Fruit fly (Drosophila melanogaster) whole organism, embryonic: ENCODE results near the gene CG32706.
A peak's percentile ranks its signal among the peaks of the same experiment; 100 is the strongest.

Experiments
- BtbVII ChIP-seq: fragments of 200-800 bp; sonication (Bioruptor generic); optimal IDR thresholded peaks from 3 replicates; lab custom pipeline; 2017; ENCODE audit warnings: missing biosample characterization, mild to moderate bottlenecking, missing genetic modification characterization
- CG11695 ChIP-seq: fragments of 200-800 bp; sonication (Bioruptor generic); IDR thresholded peaks from 3 replicates; pipeline ENCODE4 v1.3.6; 2022; ENCODE audit warnings: missing biosample characterization, missing genetic modification characterization
- CG13123 ChIP-seq: fragments of 200-800 bp; sonication (Bioruptor generic); optimal IDR thresholded peaks from 2 replicates; lab custom pipeline; 2016; ENCODE audit warnings: missing biosample characterization, missing genetic modification characterization
- CG14441 ChIP-seq: fragments of 200-800 bp; sonication (Bioruptor generic); IDR thresholded peaks from 2 replicates; pipeline ENCODE4 v1.3.6; 2022; ENCODE audit warnings: missing biosample characterization, missing genetic modification characterization
- CG15011 ChIP-seq: fragments of 200-800 bp; sonication (Bioruptor generic); optimal IDR thresholded peaks from 3 replicates; lab custom pipeline; 2018; ENCODE audit warnings: missing biosample characterization, mild to moderate bottlenecking, missing genetic modification characterization
- CG1602 ChIP-seq: fragments of 200-800 bp; sonication (Bioruptor generic); optimal IDR thresholded peaks from 3 replicates; lab custom pipeline; 2016; ENCODE audit warnings: missing biosample characterization, missing genetic modification characterization
- CG16863 ChIP-seq: fragments of 200-800 bp; sonication (Bioruptor generic); optimal IDR thresholded peaks from 3 replicates; lab custom pipeline; 2016; ENCODE audit warnings: missing biosample characterization, missing genetic modification characterization
- CG17186 ChIP-seq: fragments of 200-800 bp; sonication (Bioruptor generic); optimal IDR thresholded peaks from 3 replicates; lab custom pipeline; 2017; ENCODE audit warnings: missing biosample characterization, missing genetic modification reagents, missing genetic modification characterization
- CG2120 ChIP-seq: fragments of 200-800 bp; sonication (Bioruptor generic); optimal IDR thresholded peaks from 3 replicates; lab custom pipeline; 2016; ENCODE audit warnings: missing biosample characterization, missing genetic modification characterization
- CG2129 ChIP-seq: fragments of 200-800 bp; sonication (Bioruptor generic); IDR thresholded peaks from 2 replicates; pipeline ENCODE4 v1.3.6; 2022; ENCODE audit warnings: missing biosample characterization, missing genetic modification characterization; ENCODE audit not compliant: partially characterized antibody
- CG3065 ChIP-seq: fragments of 200-800 bp; sonication (Bioruptor generic); optimal IDR thresholded peaks from 2 replicates; lab custom pipeline; 2016; ENCODE audit warnings: missing biosample characterization, missing genetic modification characterization
- CG3726 ChIP-seq: fragments of 200-800 bp; sonication (Bioruptor generic); IDR thresholded peaks from 3 replicates; pipeline ENCODE4, ENCODE4 v1.3.6; 2022; ENCODE audit warnings: missing biosample characterization, missing genetic modification characterization
- CG43689 ChIP-seq: fragments of 200-800 bp; sonication (Bioruptor generic); IDR thresholded peaks from 2 replicates; pipeline ENCODE4 v1.3.6; 2022; ENCODE audit warnings: missing biosample characterization, missing genetic modification characterization
- CG6654 ChIP-seq: fragments of 200-800 bp; sonication (Bioruptor generic); optimal IDR thresholded peaks from 2 replicates; lab custom pipeline; 2017; ENCODE audit warnings: missing biosample characterization, mild to moderate bottlenecking, missing genetic modification characterization
- CG6683 ChIP-seq: fragments of 200-800 bp; sonication (Bioruptor generic); optimal IDR thresholded peaks from 2 replicates; lab custom pipeline; 2017; ENCODE audit warnings: missing biosample characterization, mild to moderate bottlenecking, missing genetic modification characterization, missing genetic modification reagents
- CG7745 ChIP-seq: fragments of 200-800 bp; sonication (Bioruptor generic); optimal IDR thresholded peaks from 2 replicates; lab custom pipeline; 2018; ENCODE audit warnings: missing biosample characterization, mild to moderate bottlenecking, missing genetic modification characterization, moderate library complexity
- CG8089 ChIP-seq: fragments of 200-800 bp; sonication (Bioruptor generic); optimal IDR thresholded peaks from 3 replicates; lab custom pipeline; 2016; ENCODE audit warnings: missing biosample characterization, missing genetic modification characterization
- CG8388 ChIP-seq: fragments of 200-800 bp; sonication (Bioruptor generic); optimal IDR thresholded peaks from 2 replicates; lab custom pipeline; 2019; ENCODE audit warnings: missing biosample characterization, mild to moderate bottlenecking, missing genetic modification characterization, moderate library complexity
- CkIIα-i1 ChIP-seq: fragments of 200-800 bp; sonication (Bioruptor generic); IDR thresholded peaks from 2 replicates; pipeline ENCODE4 v1.3.6; 2022; ENCODE audit warnings: missing biosample characterization, missing genetic modification characterization
- Dbx ChIP-seq: fragments of 200-800 bp; sonication (Bioruptor generic); IDR thresholded peaks from 3 replicates; pipeline ENCODE4 v1.3.6; 2022; ENCODE audit warnings: missing biosample characterization, missing genetic modification characterization
- Dip2 ChIP-seq: fragments of 200-800 bp; sonication (Bioruptor generic); IDR thresholded peaks from 2 replicates; pipeline ENCODE4 v1.3.6; 2022; ENCODE audit warnings: missing biosample characterization, missing genetic modification characterization
- E2f1 ChIP-seq: fragments of 200-800 bp; sonication (Bioruptor generic); IDR thresholded peaks from 2 replicates; pipeline ENCODE4 v1.3.6; 2022; ENCODE audit warnings: missing biosample characterization, missing genetic modification characterization
- Fer2 ChIP-seq: fragments of 200-800 bp; sonication (Bioruptor generic); optimal IDR thresholded peaks from 2 replicates; lab custom pipeline; 2018; ENCODE audit warnings: missing biosample characterization, mild to moderate bottlenecking, missing genetic modification characterization, moderate library complexity
- HLHmδ ChIP-seq: fragments of 200-800 bp; sonication (Bioruptor generic); optimal IDR thresholded peaks from 2 replicates; lab custom pipeline; 2018; ENCODE audit warnings: missing biosample characterization, mild to moderate bottlenecking, missing genetic modification characterization, moderate library complexity
- Mad ChIP-seq: fragments of 200-800 bp; sonication (Bioruptor generic); optimal IDR thresholded peaks from 2 replicates; lab custom pipeline; 2016; ENCODE audit warnings: missing biosample characterization, missing genetic modification characterization
- Max ChIP-seq: fragments of 200-800 bp; sonication (Bioruptor generic); optimal IDR thresholded peaks from 2 replicates; lab custom pipeline; 2016; ENCODE audit warnings: missing biosample characterization, mild to moderate bottlenecking, missing genetic modification characterization
- Nf-YB ChIP-seq: fragments of 200-800 bp; sonication (Bioruptor generic); optimal IDR thresholded peaks from 3 replicates; lab custom pipeline; 2019; ENCODE audit warnings: missing biosample characterization, mild to moderate bottlenecking, missing genetic modification characterization, moderate library complexity
- Nf-YC ChIP-seq: fragments of 200-800 bp; optimal IDR thresholded peaks from 3 replicates; lab custom pipeline; 2019; ENCODE audit warnings: missing biosample characterization, mild to moderate bottlenecking, missing genetic modification characterization, moderate library complexity
- Oli ChIP-seq: fragments of 200-800 bp; sonication (Bioruptor generic); optimal IDR thresholded peaks from 2 replicates; lab custom pipeline; 2018; ENCODE audit warnings: missing biosample characterization, mild to moderate bottlenecking, missing genetic modification characterization, moderate library complexity
- Poxn ChIP-seq: fragments of 200-800 bp; sonication (Bioruptor generic); IDR thresholded peaks from 2 replicates; pipeline ENCODE4 v1.3.6; 2022; ENCODE audit warnings: missing biosample characterization, missing genetic modification characterization
- YL-1 ChIP-seq: fragments of 200-800 bp; sonication (Bioruptor generic); optimal IDR thresholded peaks from 3 replicates; lab custom pipeline; 2017; ENCODE audit warnings: missing biosample characterization, mild to moderate bottlenecking, missing genetic modification characterization
- az2 ChIP-seq: fragments of 200-800 bp; sonication (Bioruptor generic); optimal IDR thresholded peaks from 3 replicates; lab custom pipeline; 2016; ENCODE audit warnings: missing biosample characterization, missing genetic modification characterization
- bcd ChIP-seq: fragments of 200-800 bp; sonication (Bioruptor generic); optimal IDR thresholded peaks from 2 replicates; lab custom pipeline; 2017; ENCODE audit warnings: missing biosample characterization, mild to moderate bottlenecking, missing genetic modification characterization
- dmrt11E ChIP-seq: fragments of 200-800 bp; sonication (Bioruptor generic); optimal IDR thresholded peaks from 3 replicates; lab custom pipeline; 2018; ENCODE audit warnings: missing biosample characterization, mild to moderate bottlenecking, missing genetic modification characterization, moderate library complexity
- exex ChIP-seq: fragments of 200-800 bp; sonication (Bioruptor generic); optimal IDR thresholded peaks from 4 replicates; lab custom pipeline; 2018; ENCODE audit warnings: missing biosample characterization, mild to moderate bottlenecking, missing genetic modification characterization, moderate library complexity
- eyg ChIP-seq: fragments of 200-800 bp; sonication (Bioruptor generic); optimal IDR thresholded peaks from 3 replicates; lab custom pipeline; 2016; ENCODE audit warnings: missing biosample characterization, missing genetic modification characterization
- lola ChIP-seq, 3 experiments: fragments of >200 bp in 2 of 3; fragments of 200-800 bp in 1 of 3; sonication (Bioruptor generic) in 1 of 3; optimal IDR thresholded peaks; 2 replicates each; lab custom pipeline; 2017 to 2019; ENCODE audit warnings: missing biosample characterization in 3 of 3, missing genetic modification characterization in 3 of 3, mild to moderate bottlenecking in 1 of 3, moderate library complexity in 1 of 3
- mam ChIP-seq: fragments of 200-800 bp; sonication (Bioruptor generic); optimal IDR thresholded peaks from 3 replicates; lab custom pipeline; 2016; ENCODE audit warnings: missing biosample characterization, missing genetic modification characterization
- nau ChIP-seq: fragments of 200-800 bp; sonication (Bioruptor generic); optimal IDR thresholded peaks from 3 replicates; lab custom pipeline; 2017; ENCODE audit warnings: missing biosample characterization, mild to moderate bottlenecking, missing genetic modification characterization, missing genetic modification reagents
- nerfin-1 ChIP-seq: fragments of 200-800 bp; sonication (Bioruptor generic); optimal IDR thresholded peaks from 3 replicates; lab custom pipeline; 2019; ENCODE audit warnings: missing biosample characterization, mild to moderate bottlenecking, missing genetic modification characterization, moderate library complexity
- pum ChIP-seq: fragments of 200-800 bp; sonication (Bioruptor generic); optimal IDR thresholded peaks from 2 replicates; lab custom pipeline; 2016; ENCODE audit warnings: missing biosample characterization, missing genetic modification characterization
- ranshi ChIP-seq: fragments of 200-800 bp; sonication (Bioruptor generic); IDR thresholded peaks from 2 replicates; pipeline ENCODE4 v1.3.6; 2022; ENCODE audit warnings: missing biosample characterization, missing genetic modification characterization
- row ChIP-seq: fragments of 200-800 bp; sonication (Bioruptor generic); IDR thresholded peaks from 3 replicates; pipeline ENCODE4 v1.3.6; 2022; ENCODE audit warnings: missing biosample characterization, missing genetic modification characterization
- shn ChIP-seq: fragments of 200-800 bp; sonication (Bioruptor generic); optimal IDR thresholded peaks from 3 replicates; lab custom pipeline; 2016; ENCODE audit warnings: missing biosample characterization, missing genetic modification characterization
- sima ChIP-seq: fragments of 200-800 bp; sonication (Bioruptor generic); optimal IDR thresholded peaks from 2 replicates; lab custom pipeline; 2016; ENCODE audit warnings: missing biosample characterization, missing genetic modification characterization
- sug ChIP-seq: fragments of 200-800 bp; optimal IDR thresholded peaks from 2 replicates; lab custom pipeline; 2019; ENCODE audit warnings: missing biosample characterization, mild to moderate bottlenecking, missing genetic modification characterization, moderate library complexity
- tio ChIP-seq: fragments of 200-800 bp; sonication (Bioruptor generic); optimal IDR thresholded peaks from 2 replicates; lab custom pipeline; 2017; ENCODE audit warnings: missing biosample characterization, missing genetic modification characterization, inconsistent platforms
- vvl ChIP-seq: fragments of 200-800 bp; sonication (Bioruptor generic); IDR thresholded peaks from 2 replicates; pipeline ENCODE4 v1.3.6; 2022; ENCODE audit warnings: missing biosample characterization, missing genetic modification characterization
- wdn ChIP-seq: fragments of 200-800 bp; sonication (Bioruptor generic); IDR thresholded peaks from 2 replicates; pipeline ENCODE4 v1.3.6; 2022; ENCODE audit warnings: missing biosample characterization, missing genetic modification characterization
- wek ChIP-seq: fragments of 200-800 bp; sonication (Bioruptor generic); optimal IDR thresholded peaks from 3 replicates; lab custom pipeline; 2018; ENCODE audit warnings: missing biosample characterization, mild to moderate bottlenecking, missing genetic modification characterization, moderate library complexity
- yki ChIP-seq: fragments of >200 bp; optimal IDR thresholded peaks from 3 replicates; lab custom pipeline; 2018

The CG32706 gene

dm6 chrX:9089254-9090056 lies 2.5 kb downstream of the CG32706 start, which contains the start of gene CCT2 (continued):
- TF ChIP-seq HLHmδ (GFP tag; lab: Kevin White, UChicago) = no peak
- TF ChIP-seq Dip2 (GFP tag; lab: Robert Waterston, UW) = no peak
- TF ChIP-seq Dbx = no peak
- no peak for TF ChIP-seq CkIIα-i1 (GFP tag; lab: Robert Waterston, UW)
- TF ChIP-seq sima (GFP tag; lab: Kevin White, UChicago) = no peak
- no peak for TF ChIP-seq lola (GFP tag; optimal IDR thresholded peaks at IDR 0.05; lab: Kevin White, UChicago)
- TF ChIP-seq CG2129 (GFP tag; lab: Robert Waterston, UW) = no peak
- TF ChIP-seq CG6654 (GFP tag; lab: Kevin White, UChicago) = no peak
- TF ChIP-seq Oli (tag; lab: Kevin White, UChicago) = no peak
- TF ChIP-seq nerfin-1 (tag; lab: Kevin White, UChicago) = no peak
- no peak for TF ChIP-seq CG14441
- no peak for TF ChIP-seq mam
- TF ChIP-seq ranshi = no peak
- TF ChIP-seq CG8089 (GFP tag; lab: Kevin White, UChicago) = no peak
- no peak for TF ChIP-seq yki (lab: Kevin White, UChicago)
- TF ChIP-seq az2 (GFP tag; lab: Kevin White, UChicago) = no peak
- no peak for TF ChIP-seq shn (GFP tag; lab: Kevin White, UChicago)
- TF ChIP-seq CG17186 (GFP tag; lab: Kevin White, UChicago) = peak; percentile 59
- TF ChIP-seq CG7745 (tag; lab: Kevin White, UChicago) = no peak
- TF ChIP-seq CG3065 (GFP tag; lab: Kevin White, UChicago) = no peak
- no peak for TF ChIP-seq CG16863 (GFP tag; lab: Kevin White, UChicago)
- TF ChIP-seq CG1602 (GFP tag; lab: Kevin White, UChicago) = no peak
- TF ChIP-seq eyg = no peak
- TF ChIP-seq Fer2 = no peak
- TF ChIP-seq E2f1 (GFP tag; lab: Robert Waterston, UW) = no peak
- TF ChIP-seq Mad (GFP tag; lab: Kevin White, UChicago) = no peak
- TF ChIP-seq CG11695 (GFP tag; lab: Robert Waterston, UW) = no peak
- no peak for TF ChIP-seq CG6683 (GFP tag; lab: Kevin White, UChicago)
- no peak for TF ChIP-seq exex
- peak; percentile 7; the same call in 1 of the 3 replicates for TF ChIP-seq row
- TF ChIP-seq pum (GFP tag; lab: Kevin White, UChicago) = no peak
- TF ChIP-seq Nf-YC (tag; lab: Kevin White, UChicago) = no peak
- TF ChIP-seq Nf-YB (GFP tag; lab: Kevin White, UChicago) = no peak
- no peak for TF ChIP-seq Poxn (GFP tag; lab: Robert Waterston, UW)
- TF ChIP-seq CG3726 (GFP tag; lab: Robert Waterston, UW) = no peak
- no peak for TF ChIP-seq CG8388 (GFP tag; lab: Kevin White, UChicago)
- TF ChIP-seq tio (GFP tag; lab: Kevin White, UChicago) = no peak
- no peak for TF ChIP-seq CG13123
- no peak for TF ChIP-seq wdn (GFP tag; lab: Robert Waterston, UW)
- TF ChIP-seq wek = no peak
- peak; percentile 70 for TF ChIP-seq YL-1 (GFP tag; lab: Kevin White, UChicago)
- no peak for TF ChIP-seq bcd (GFP tag; lab: Kevin White, UChicago)
- no peak for TF ChIP-seq CG15011
- no peak for TF ChIP-seq dmrt11E (tag; lab: Kevin White, UChicago)
- TF ChIP-seq vvl (GFP tag; lab: Robert Waterston, UW) = no peak
- TF ChIP-seq CG43689 (GFP tag; lab: Robert Waterston, UW) = no peak
- no peak for TF ChIP-seq CG2120
- TF ChIP-seq nau (GFP tag; lab: Kevin White, UChicago) = no peak
- TF ChIP-seq sug (tag; lab: Kevin White, UChicago) = peak; percentile 36
- no peak for TF ChIP-seq BtbVII (GFP tag; lab: Kevin White, UChicago)
- TF ChIP-seq Max (GFP tag; lab: Kevin White, UChicago) = no peak
